Worm (Caenorhabditis elegans): ENCODE results near the gene Y110A2AL.6.
"Not testable (repeated sequence)": the region's sequence is repeated elsewhere in the genome, so short reads cannot be mapped to it uniquely, and the experiment has no call there.

Y110A2AL.6 gene

ce11 chrII:2846552-2846951, 5.1 kb upstream of the Y110A2AL.6 start:
- TF ChIP-seq Y79H2A.3 (GFP tag; conservative IDR thresholded peaks at IDR 0.05) (no peak), F23B12.7 (tag; optimal IDR thresholded peaks at IDR 0.05; ENCODE audit: insufficient read depth) (no peak), aptf-3 (GFP tag; IDR thresholded peaks at IDR 0.05) (no peak), zfh-2 (GFP tag; conservative IDR thresholded peaks at IDR 0.05) (no peak), mxl-1 (tag; optimal IDR thresholded peaks at IDR 0.05) (no peak), aptf-2 (GFP tag; conservative IDR thresholded peaks at IDR 0.05) (no peak), lag-1 (GFP tag; IDR thresholded peaks at IDR 0.05) (no peak), F57C9.4 (tag; optimal IDR thresholded peaks at IDR 0.05) (no peak)

- TF ChIP-seq madf-3 (GFP tag; IDR thresholded peaks at IDR 0.05): no peak
- 0 out of 2 replicates have a peak, but pooled peaks have one; percentile 34 for TF ChIP-seq bed-1 (GFP tag; IDR thresholded peaks at IDR 0.05)
- TF ChIP-seq zfh-2 (GFP tag; conservative IDR thresholded peaks at IDR 0.05): peak; percentile 59
- TF ChIP-seq pbrm-1 (GFP tag; IDR thresholded peaks at IDR 0.05): 0 out of 2 replicates have a peak, but pooled peaks have one; percentile 18
Observed at ce11 chrII:2845674-2846073, 4.2 kb upstream of the Y110A2AL.6 start.

ce11 chrII:2843088-2843487, 1.7 kb upstream of the Y110A2AL.6 start, which contains the start of gene Y110A2AL.7:
Gene Y110A2AL.7 (minus strand): TSS chrII:2843188.
- TF ChIP-seq chd-7 (tag; optimal IDR thresholded peaks at IDR 0.05) (no peak), ztf-28 (GFP tag; IDR thresholded peaks at IDR 0.05) (no peak), atf-7 (tag; optimal IDR thresholded peaks at IDR 0.05) (no peak), F39B2.1 (GFP tag; IDR thresholded peaks at IDR 0.05) (no peak), zim-3 (tag; optimal IDR thresholded peaks at IDR 0.05) (no peak), attf-3 (GFP tag; conservative IDR thresholded peaks at IDR 0.05) (no peak), B0019.2 (GFP tag; conservative IDR thresholded peaks at IDR 0.05) (no peak), die-1 (tag; optimal IDR thresholded peaks at IDR 0.05) (no peak), lag-1 (GFP tag; IDR thresholded peaks at IDR 0.05) (no peak), F57A8.1 (GFP tag; optimal IDR thresholded peaks at IDR 0.05) (no peak)

ce11 chrII:2839004-2839403, 2.4 kb downstream of the Y110A2AL.6 start, which contains the start of gene Y110A2AL.4:
Gene Y110A2AL.4 (plus strand): TSS chrII:2839304.
- not testable (repeated sequence) for TF ChIP-seq sptf-2 (GFP tag; optimal IDR thresholded peaks at IDR 0.05); hmg-1.2 (GFP tag; IDR thresholded peaks at IDR 0.05); lir-1 (GFP tag; conservative IDR thresholded peaks at IDR 0.05)

- no peak for TF ChIP-seq ceh-27 (GFP tag; optimal IDR thresholded peaks at IDR 0.05)
- no peak for TF ChIP-seq ceh-100 (GFP tag; IDR thresholded peaks at IDR 0.05)
- no peak for TF ChIP-seq hmg-1.2 (GFP tag; IDR thresholded peaks at IDR 0.05)
- TF ChIP-seq ceh-58 (GFP tag; IDR thresholded peaks at IDR 0.05): no peak
- TF ChIP-seq chd-7 (tag; optimal IDR thresholded peaks at IDR 0.05): no peak
- no peak for TF ChIP-seq F57C9.4 (tag; optimal IDR thresholded peaks at IDR 0.05)
- no peak for TF ChIP-seq unc-62 (GFP tag; optimal IDR thresholded peaks at IDR 0.05)
- TF ChIP-seq nhr-179 (tag; optimal IDR thresholded peaks at IDR 0.05): no peak
- no peak for TF ChIP-seq T26A5.8 (tag; optimal IDR thresholded peaks at IDR 0.05)
Observed at ce11 chrII:2836853-2837252, 4.6 kb downstream of the Y110A2AL.6 start, which contains the start of gene K12H6.7. Gene K12H6.7 (minus strand): TSS chrII:2836953.

ce11 chrII:2834105-2834504, 7.3 kb downstream of the Y110A2AL.6 start:
- TF ChIP-seq nhr-80 (tag; optimal IDR thresholded peaks at IDR 0.05) (peak; percentile 66), mxl-1 (tag; optimal IDR thresholded peaks at IDR 0.05) (no peak), ztf-22 (GFP tag; optimal IDR thresholded peaks at IDR 0.05) (no peak), lsy-27 (tag; optimal IDR thresholded peaks at IDR 0.05; ENCODE audit: borderline replicate concordance, insufficient read depth) (no peak), attf-5 (GFP tag; optimal IDR thresholded peaks at IDR 0.05) (peak; percentile 10), hlh-26 (GFP tag; conservative IDR thresholded peaks at IDR 0.05) (no peak), chd-7 (tag; optimal IDR thresholded peaks at IDR 0.05) (no peak), B0035.1 (tag; optimal IDR thresholded peaks at IDR 0.05) (no peak), tlf-1 (GFP tag; optimal IDR thresholded peaks at IDR 0.05) (no peak), sea-2 (GFP tag; IDR thresholded peaks at IDR 0.05) (no peak), ceh-40 (GFP tag; IDR thresholded peaks at IDR 0.05) (no peak), nhr-179 (tag; optimal IDR thresholded peaks at IDR 0.05) (no peak)
